Fruit fly (Drosophila melanogaster) whole organism: ENCODE measurements around the gene CG3164.

Source experiments
- CG8478 ChIP-seq: fragments of >200 bp; optimal IDR thresholded peaks from 2 replicates; lab custom pipeline; 2018; ENCODE audit warnings: inconsistent platforms
- Dll ChIP-seq: fragments of >200 bp; optimal IDR thresholded peaks from 2 replicates; lab custom pipeline; 2017
- EcR ChIP-seq, 2 experiments: fragments of >200 bp; optimal IDR thresholded peaks; 2 replicates each; lab custom pipeline; 2017; ENCODE audit warnings: missing biosample characterization in 2 of 2, missing genetic modification characterization in 2 of 2, missing genetic modification reagents in 2 of 2
- pan ChIP-seq: fragments of >200 bp; optimal IDR thresholded peaks from 2 replicates; lab custom pipeline; 2017
- psq ChIP-seq: fragments of >200 bp; optimal IDR thresholded peaks from 2 replicates; lab custom pipeline; 2017

- no peak for TF ChIP-seq psq (lab: Kevin White, UChicago)
- no peak for TF ChIP-seq pan (lab: Kevin White, UChicago)
- TF ChIP-seq CG8478: no peak
- TF ChIP-seq EcR (GFP tag; optimal IDR thresholded peaks at IDR 0.05; lab: Kevin White, UChicago): no peak
- TF ChIP-seq Dll (lab: Kevin White, UChicago): no peak
Observed at dm6 chr2L:87255-87723, 43.3 kb downstream of the CG3164 start, which contains the start of gene net.
